Fruit fly (Drosophila melanogaster): Measurements from ENCODE around the gene Trhn.
A peak's percentile ranks its signal among the peaks of the same experiment; 100 is the strongest.

Trhn gene

dm6 chr3L:1195868-1196552 lies 3.0 kb upstream of the Trhn start, which contains the start of gene Aplip1:
Gene Aplip1, plus strand, starts transcription at chr3L:1196317.
- TF ChIP-seq CG12605 (GFP tag; IDR thresholded peaks at IDR 0.05) (peak; percentile 31; the same call in 1 of the 2 replicates), CG14655 (GFP tag; optimal IDR thresholded peaks at IDR 0.05) (no peak), CG10348 (GFP tag; IDR thresholded peaks at IDR 0.05) (no peak), CG15710 (tag; optimal IDR thresholded peaks at IDR 0.05) (no peak), CG34367 (tag; optimal IDR thresholded peaks at IDR 0.05) (no peak), CG4496 (GFP tag; IDR thresholded peaks at IDR 0.05) (peak; percentile 39; the same call in 1 of the 3 replicates), fd96Ca (GFP tag; IDR thresholded peaks at IDR 0.05) (0 out of 3 replicates have a peak, but pooled peaks have one; percentile 10)

- TF ChIP-seq CG8159 (tag; optimal IDR thresholded peaks at IDR 0.05), result no peak
Observed at dm6 chr3L:1195202-1195601, 2.2 kb upstream of the Trhn start, which contains the start of gene LysX. Gene LysX, minus strand, starts transcription at chr3L:1195302.

- no peak for TF ChIP-seq CG8159 (tag; optimal IDR thresholded peaks at IDR 0.05)
- TF ChIP-seq CG8301 (tag; optimal IDR thresholded peaks at IDR 0.05), result no peak
- no peak for TF ChIP-seq Pif1B (GFP tag; optimal IDR thresholded peaks at IDR 0.05)
- peak; percentile 64 for TF ChIP-seq gl (tag; optimal IDR thresholded peaks at IDR 0.05)
- no peak for TF ChIP-seq rn (GFP tag; IDR thresholded peaks at IDR 0.05)
- no peak for TF ChIP-seq CG10348 (GFP tag; IDR thresholded peaks at IDR 0.05)
- no peak for TF ChIP-seq CG4496 (GFP tag; IDR thresholded peaks at IDR 0.05)
- no peak for TF ChIP-seq CG17806 (tag; optimal IDR thresholded peaks at IDR 0.05)
- no peak for TF ChIP-seq CG15710 (tag; optimal IDR thresholded peaks at IDR 0.05)
- TF ChIP-seq fd96Ca (GFP tag; IDR thresholded peaks at IDR 0.05), result no peak
- TF ChIP-seq Ets98B (GFP tag; IDR thresholded peaks at IDR 0.05), result no peak
- TF ChIP-seq D1 (tag; optimal IDR thresholded peaks at IDR 0.05), result no peak
- TF ChIP-seq CG14655 (GFP tag; optimal IDR thresholded peaks at IDR 0.05), result peak; percentile 13
- TF ChIP-seq CG13204 (GFP tag; optimal IDR thresholded peaks at IDR 0.05), result peak; percentile 38
- no peak for TF ChIP-seq Snoo (tag; optimal IDR thresholded peaks at IDR 0.05)
- no peak for TF ChIP-seq CG12605 (GFP tag; IDR thresholded peaks at IDR 0.05)
- no peak for TF ChIP-seq CG34367 (tag; optimal IDR thresholded peaks at IDR 0.05)
- TF ChIP-seq CG32121 (GFP tag; IDR thresholded peaks at IDR 0.05), result no peak
- no peak for TF ChIP-seq Pif1A (GFP tag; optimal IDR thresholded peaks at IDR 0.05)
- no peak for TF ChIP-seq CG9948 (tag; optimal IDR thresholded peaks at IDR 0.05)
- TF ChIP-seq EcR (GFP tag; optimal IDR thresholded peaks at IDR 0.05), result peak; percentile 10
Observed at dm6 chr3L:1188936-1189659, 3.9 kb downstream of the Trhn start, which contains the start of gene CG13912. Gene CG13912, plus strand, starts transcription at chr3L:1189588.

dm6 chr3L:1183467-1183866 lies 9.5 kb downstream of the Trhn start:
- TF ChIP-seq fd96Ca (GFP tag; IDR thresholded peaks at IDR 0.05) (peak; percentile 49; the same call in 1 of the 3 replicates), Pif1A (GFP tag; optimal IDR thresholded peaks at IDR 0.05) (no peak), CG10348 (GFP tag; IDR thresholded peaks at IDR 0.05) (no peak), CG8301 (tag; optimal IDR thresholded peaks at IDR 0.05) (no peak), CG12605 (GFP tag; IDR thresholded peaks at IDR 0.05) (no peak), gl (tag; optimal IDR thresholded peaks at IDR 0.05) (no peak), CG15710 (tag; optimal IDR thresholded peaks at IDR 0.05) (peak; percentile 46), CG8159 (tag; optimal IDR thresholded peaks at IDR 0.05) (peak; percentile 12), CG17806 (tag; optimal IDR thresholded peaks at IDR 0.05) (no peak), EcR (GFP tag; optimal IDR thresholded peaks at IDR 0.05) (no peak), CG13204 (GFP tag; optimal IDR thresholded peaks at IDR 0.05) (no peak), Ets98B (GFP tag; IDR thresholded peaks at IDR 0.05) (peak; percentile 17; the same call in 1 of the 2 replicates), rn (GFP tag; IDR thresholded peaks at IDR 0.05) (no peak), D1 (tag; optimal IDR thresholded peaks at IDR 0.05) (no peak), CG32121 (GFP tag; IDR thresholded peaks at IDR 0.05) (no peak), Snoo (tag; optimal IDR thresholded peaks at IDR 0.05) (no peak), CG4496 (GFP tag; IDR thresholded peaks at IDR 0.05) (no peak)

- TF ChIP-seq gl (tag; optimal IDR thresholded peaks at IDR 0.05), result peak; percentile 84
- peak; percentile 77; the same call in 1 of the 2 replicates for TF ChIP-seq CG32121 (GFP tag; IDR thresholded peaks at IDR 0.05)
- TF ChIP-seq CG9948 (tag; optimal IDR thresholded peaks at IDR 0.05), result peak; percentile 40
- TF ChIP-seq CG14655 (GFP tag; optimal IDR thresholded peaks at IDR 0.05), result peak; percentile 72
- TF ChIP-seq CG34367 (tag; optimal IDR thresholded peaks at IDR 0.05), result peak; percentile 79
- TF ChIP-seq Pif1A (GFP tag; optimal IDR thresholded peaks at IDR 0.05), result peak; percentile 49
- peak; percentile 57 for TF ChIP-seq CG8301 (tag; optimal IDR thresholded peaks at IDR 0.05)
- peak; percentile 71 for TF ChIP-seq Ets98B (GFP tag; IDR thresholded peaks at IDR 0.05)
- TF ChIP-seq CG15710 (tag; optimal IDR thresholded peaks at IDR 0.05), result peak; percentile 71
- TF ChIP-seq EcR (GFP tag; optimal IDR thresholded peaks at IDR 0.05), result peak; percentile 18
- TF ChIP-seq fd96Ca (GFP tag; IDR thresholded peaks at IDR 0.05), result peak; percentile 80
- peak; percentile 70 for TF ChIP-seq CG13204 (GFP tag; optimal IDR thresholded peaks at IDR 0.05)
- no peak for TF ChIP-seq Pif1B (GFP tag; optimal IDR thresholded peaks at IDR 0.05)
- peak; percentile 48; the same call in 1 of the 2 replicates for TF ChIP-seq rn (GFP tag; IDR thresholded peaks at IDR 0.05)
- TF ChIP-seq CG8159 (tag; optimal IDR thresholded peaks at IDR 0.05), result peak; percentile 65
- TF ChIP-seq Snoo (tag; optimal IDR thresholded peaks at IDR 0.05), result peak; percentile 30
- no peak for TF ChIP-seq CG10348 (GFP tag; IDR thresholded peaks at IDR 0.05)
- TF ChIP-seq CG4496 (GFP tag; IDR thresholded peaks at IDR 0.05), result peak; percentile 82
- TF ChIP-seq CG12605 (GFP tag; IDR thresholded peaks at IDR 0.05), result peak; percentile 63
- peak; percentile 35 for TF ChIP-seq CG17806 (tag; optimal IDR thresholded peaks at IDR 0.05)
- no peak for TF ChIP-seq D1 (tag; optimal IDR thresholded peaks at IDR 0.05)
Observed at dm6 chr3L:1178115-1178583, 14.8 kb downstream of the Trhn start.
